Worm (Caenorhabditis elegans) whole organism, L3 larva: ENCODE measurements around the gene F35E8.9.

Experiments used
- ZK546.5 ChIP-seq: sonication (generic microtip); optimal IDR thresholded peaks from 2 replicates; lab custom pipeline; 2017; ENCODE audit warnings: missing biosample characterization, missing genetic modification characterization
- ama-1 ChIP-seq: fragments of 150-350 bp; optimal IDR thresholded peaks from 2 replicates; lab custom pipeline; 2018
- ceh-82 ChIP-seq: fragments of 150-350 bp; optimal IDR thresholded peaks from 2 replicates; lab custom pipeline; 2014; ENCODE audit warnings: missing biosample characterization, missing genetic modification characterization
- ceh-9 ChIP-seq: sonication (generic microtip); optimal IDR thresholded peaks from 2 replicates; lab custom pipeline; 2018; ENCODE audit warnings: missing biosample characterization, missing genetic modification characterization
- egl-27 ChIP-seq: sonication (generic microtip); optimal IDR thresholded peaks from 4 replicates; lab custom pipeline; 2017; ENCODE audit warnings: missing biosample characterization, missing genetic modification reagents, missing genetic modification characterization
- eor-1 ChIP-seq, 2 experiments: fragments of 150-350 bp; optimal IDR thresholded peaks; 2 replicates each; lab custom pipeline; 2014 to 2018; ENCODE audit warnings: missing biosample characterization in 2 of 2, missing genetic modification characterization in 2 of 2
- nhr-11 ChIP-seq: fragments of 150-350 bp; optimal IDR thresholded peaks from 2 replicates; lab custom pipeline; 2014; ENCODE audit warnings: missing biosample characterization, missing genetic modification characterization
- nhr-12 ChIP-seq: fragments of 150-350 bp; optimal IDR thresholded peaks from 2 replicates; lab custom pipeline; 2014; ENCODE audit warnings: missing biosample characterization, missing genetic modification characterization
- nhr-28 ChIP-seq: fragments of 150-350 bp; optimal IDR thresholded peaks from 2 replicates; lab custom pipeline; 2014; ENCODE audit warnings: missing biosample characterization, missing genetic modification characterization
- snpc-4 ChIP-seq: fragments of 150-350 bp; optimal IDR thresholded peaks from 2 replicates; lab custom pipeline; 2014; ENCODE audit warnings: missing biosample characterization, missing genetic modification characterization

- no peak for TF ChIP-seq snpc-4 (tag; lab: Kevin White, UChicago)
- TF ChIP-seq egl-27: no peak
- TF ChIP-seq ZK546.5 (tag; lab: Kevin White, UChicago): no peak
- TF ChIP-seq ama-1 (lab: Kevin White, UChicago): no peak
- TF ChIP-seq ceh-9 (tag; lab: Kevin White, UChicago): no peak
- no peak for TF ChIP-seq nhr-28 (tag; lab: Kevin White, UChicago)
- TF ChIP-seq nhr-11 (tag; lab: Kevin White, UChicago): no peak
- no peak for TF ChIP-seq nhr-12 (tag; lab: Kevin White, UChicago)
- TF ChIP-seq ceh-82: no peak
- TF ChIP-seq eor-1 (tag; optimal IDR thresholded peaks at IDR 0.05; lab: Kevin White, UChicago): no peak
Observed at ce11 chrV:15922979-15923378, 5.6 kb upstream of the F35E8.9 start, which contains the start of gene F35E8.13.
